Worm (Caenorhabditis elegans): ENCODE data around the gene F13E9.12.
A peak's percentile ranks its signal among the peaks of the same experiment; 100 is the strongest.

F13E9.12 gene

DNA sequence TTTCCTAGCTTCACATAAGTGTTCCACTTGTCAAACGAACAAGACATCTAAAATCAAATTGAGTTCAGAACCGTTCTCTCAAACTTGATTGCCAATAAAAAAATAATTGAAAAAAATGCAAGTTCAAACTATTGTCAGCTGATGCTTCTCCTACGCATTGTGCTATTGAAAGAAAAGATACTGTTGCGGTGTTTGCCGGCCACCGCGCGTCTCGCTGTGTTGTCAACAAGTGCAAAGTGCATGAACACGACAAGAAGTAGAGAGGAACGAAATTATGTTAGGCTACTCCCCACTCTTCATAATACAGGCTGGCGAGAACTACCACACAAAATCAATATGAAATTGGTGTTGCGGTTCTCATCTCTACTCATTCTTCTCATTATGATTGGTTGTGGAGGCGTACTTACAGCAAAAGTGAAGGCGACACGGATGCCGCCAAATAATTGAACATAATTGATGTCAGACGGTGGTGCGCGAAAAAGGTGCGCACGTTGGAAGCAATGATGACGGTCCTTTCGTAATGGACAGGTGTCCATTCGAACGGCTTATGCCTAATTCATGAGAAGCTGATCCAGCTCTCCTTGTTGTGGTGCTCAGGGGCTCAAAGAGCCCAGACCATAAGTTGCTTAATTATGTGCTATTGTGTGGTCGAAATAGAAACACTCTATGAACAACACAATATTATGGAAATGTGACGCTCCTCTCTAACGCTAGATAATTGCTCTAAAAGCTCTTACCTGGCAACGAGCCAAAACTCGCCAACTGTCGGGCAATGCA is 6.9 kb downstream of the F13E9.12 start:
- no peak for TF ChIP-seq dao-5 (tag; optimal IDR thresholded peaks at IDR 0.05)
- no peak for TF ChIP-seq him-1 (tag; optimal IDR thresholded peaks at IDR 0.05)
- TF ChIP-seq W03F9.2 (tag; optimal IDR thresholded peaks at IDR 0.05), result no peak

DNA sequence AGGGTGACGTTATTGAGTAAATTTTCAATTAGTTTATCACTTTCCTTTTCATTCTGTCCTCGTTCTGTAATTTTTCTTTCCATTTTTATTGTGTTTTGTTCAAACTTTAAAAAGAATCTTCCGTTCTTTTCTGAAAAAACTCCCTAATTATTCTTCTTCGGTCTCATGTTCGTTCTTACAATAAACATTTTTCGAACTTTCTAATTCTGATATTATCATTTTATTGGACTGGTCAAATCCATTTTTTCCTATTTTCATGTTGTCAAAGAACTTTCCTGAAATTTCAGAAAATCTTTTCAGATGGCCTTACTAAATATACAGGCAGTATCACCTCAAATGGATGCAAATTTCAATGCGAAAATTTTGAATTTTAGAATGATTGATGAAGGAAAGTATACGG is 10.4 kb downstream of the F13E9.12 start, which contains the start of gene nish-1:
Gene nish-1 (plus strand): TSS at position 301 of the 400 bp plus-strand sequence.
- no peak for TF ChIP-seq dao-5 (tag; optimal IDR thresholded peaks at IDR 0.05)
- TF ChIP-seq him-1 (tag; optimal IDR thresholded peaks at IDR 0.05), result no peak
- no peak for TF ChIP-seq W03F9.2 (tag; optimal IDR thresholded peaks at IDR 0.05)

ce11 chrIV:10861102-10861501 is 13.3 kb downstream of the F13E9.12 start, which contains the start of gene rbm-22:
rbm-22 (plus strand) TSS chrIV:10861402.
- no peak for TF ChIP-seq him-1 (tag; optimal IDR thresholded peaks at IDR 0.05)
- no peak for TF ChIP-seq dao-5 (tag; optimal IDR thresholded peaks at IDR 0.05)
- TF ChIP-seq W03F9.2 (tag; optimal IDR thresholded peaks at IDR 0.05), result no peak

DNA sequence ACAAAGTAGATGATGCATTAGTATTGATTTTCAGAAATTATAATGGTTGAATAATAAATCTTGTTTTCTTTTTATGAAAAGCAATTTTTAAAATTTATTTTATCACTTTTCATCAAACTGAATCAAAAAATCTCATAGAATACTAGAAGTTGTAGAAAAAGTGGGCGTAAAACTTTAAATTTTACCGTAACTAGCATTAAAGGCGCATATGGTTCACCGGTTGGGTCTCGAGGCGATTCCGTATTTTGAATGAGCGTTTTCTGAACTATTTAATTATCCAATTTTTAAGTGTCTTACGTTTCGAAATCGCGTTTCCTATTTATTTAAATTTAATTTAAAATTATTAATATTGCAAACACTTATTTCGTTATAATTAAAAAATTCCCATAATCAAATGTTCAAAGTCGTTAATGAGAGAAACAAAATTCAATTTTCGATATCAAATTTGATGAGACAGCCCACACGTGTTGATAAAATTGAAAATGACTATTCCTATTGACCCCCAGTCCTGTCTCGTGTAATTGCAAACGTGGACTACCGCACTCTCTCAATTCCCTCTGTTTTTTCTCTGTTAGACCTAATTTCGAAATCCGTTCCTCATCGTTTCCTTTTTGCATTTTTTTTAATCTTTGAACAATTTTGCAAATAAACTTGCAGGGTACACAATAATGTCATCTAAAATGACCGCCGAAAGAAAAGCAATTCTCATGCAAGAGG is 16.0 kb downstream of the F13E9.12 start, which contains the start of the genes T11G6.2 and hars-1:
Gene T11G6.2 (minus strand): TSS at position 197 of the 717 bp plus-strand sequence.
Gene hars-1 (plus strand): TSS at position 658 of the 717 bp plus-strand sequence.
- TF ChIP-seq W03F9.2 (tag; optimal IDR thresholded peaks at IDR 0.05) (peak; percentile 31), dao-5 (tag; optimal IDR thresholded peaks at IDR 0.05) (no peak)

DNA sequence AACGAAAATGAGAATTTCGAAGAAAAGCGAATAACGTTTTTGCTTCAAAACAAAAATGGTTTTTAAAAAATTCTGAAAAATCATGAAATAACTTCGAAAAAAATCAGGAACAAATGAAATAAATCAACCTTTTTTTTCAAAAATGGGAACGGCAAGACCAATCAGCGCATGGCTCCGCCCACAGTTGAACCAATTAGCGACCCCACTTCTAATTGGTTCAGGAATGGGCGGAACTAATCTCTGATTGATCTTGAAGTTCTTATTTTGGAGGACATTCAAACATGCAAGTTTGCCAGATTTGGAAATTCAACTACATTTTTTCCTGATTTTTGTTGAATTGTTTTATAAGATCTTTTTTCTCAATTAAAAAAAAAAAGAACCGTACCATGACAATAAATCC is 18.5 kb downstream of the F13E9.12 start:
- TF ChIP-seq dao-5 (tag; optimal IDR thresholded peaks at IDR 0.05) (no peak), W03F9.2 (tag; optimal IDR thresholded peaks at IDR 0.05) (no peak), him-1 (tag; optimal IDR thresholded peaks at IDR 0.05) (no peak)

DNA sequence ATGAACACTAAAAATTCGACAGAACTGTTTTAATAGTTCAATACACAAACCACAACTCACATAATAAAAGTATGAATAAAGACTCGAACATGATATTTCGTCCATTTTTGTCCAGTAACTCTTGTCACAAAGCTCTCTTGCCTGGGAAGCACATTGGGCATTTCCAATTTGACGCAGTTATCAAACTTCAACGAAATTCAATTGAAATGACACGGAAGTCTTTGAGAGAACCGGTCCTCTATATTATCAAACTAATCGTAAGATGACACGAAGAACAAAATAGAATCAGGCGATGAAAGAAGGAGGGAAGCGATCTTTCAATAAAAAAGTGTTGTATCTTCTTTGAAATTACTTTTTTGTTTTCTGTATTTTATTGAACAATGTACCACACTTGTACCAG is 19.4 kb downstream of the F13E9.12 start, which contains the start of gene T11G6.3:
Gene T11G6.3 (minus strand): TSS at position 189 of the 400 bp plus-strand sequence.
- TF ChIP-seq him-1 (tag; optimal IDR thresholded peaks at IDR 0.05) (no peak), dao-5 (tag; optimal IDR thresholded peaks at IDR 0.05) (no peak), W03F9.2 (tag; optimal IDR thresholded peaks at IDR 0.05) (no peak)

DNA sequence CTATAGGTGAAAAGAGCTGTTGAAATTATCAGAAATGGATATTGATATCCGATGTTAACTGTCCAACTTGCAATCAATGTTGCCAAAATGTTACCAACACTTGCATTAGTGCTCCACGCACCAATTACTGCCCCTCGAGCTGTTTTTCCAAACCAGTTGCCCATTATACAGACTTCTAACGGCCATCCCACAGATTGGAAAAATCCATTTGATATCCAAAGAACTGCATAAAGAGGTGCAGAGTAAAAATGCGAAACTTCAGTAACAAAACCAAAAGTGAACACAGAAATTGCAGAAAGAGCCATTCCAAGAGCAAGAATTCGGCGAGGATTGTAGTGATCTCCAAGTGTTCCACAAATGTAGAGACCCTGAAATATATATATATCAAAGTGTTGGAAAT is 20.4 kb downstream of the F13E9.12 start:
- no peak for TF ChIP-seq him-1 (tag; optimal IDR thresholded peaks at IDR 0.05)
- TF ChIP-seq dao-5 (tag; optimal IDR thresholded peaks at IDR 0.05), result no peak
- no peak for TF ChIP-seq W03F9.2 (tag; optimal IDR thresholded peaks at IDR 0.05)

ce11 chrIV:10852403-10852802 is 22.0 kb downstream of the F13E9.12 start:
- TF ChIP-seq W03F9.2 (tag; optimal IDR thresholded peaks at IDR 0.05) (no peak), him-1 (tag; optimal IDR thresholded peaks at IDR 0.05) (no peak), dao-5 (tag; optimal IDR thresholded peaks at IDR 0.05) (no peak)

- no peak for TF ChIP-seq W03F9.2 (tag; optimal IDR thresholded peaks at IDR 0.05)
- no peak for TF ChIP-seq him-1 (tag; optimal IDR thresholded peaks at IDR 0.05)
- TF ChIP-seq dao-5 (tag; optimal IDR thresholded peaks at IDR 0.05), result no peak
Measured at ce11 chrIV:10851833-10852232, 22.6 kb downstream of the F13E9.12 start, which contains the start of gene T11G6.4. T11G6.4 (minus strand) TSS chrIV:10851933.

ce11 chrIV:10851136-10851535 is 23.3 kb downstream of the F13E9.12 start:
- no peak for TF ChIP-seq W03F9.2 (tag; optimal IDR thresholded peaks at IDR 0.05)

- TF ChIP-seq him-1 (tag; optimal IDR thresholded peaks at IDR 0.05) (no peak), W03F9.2 (tag; optimal IDR thresholded peaks at IDR 0.05) (no peak), dao-5 (tag; optimal IDR thresholded peaks at IDR 0.05) (no peak)
Measured at ce11 chrIV:10842705-10843364, 31.6 kb downstream of the F13E9.12 start, which contains the start of gene T11G6.5. T11G6.5 (minus strand) TSS chrIV:10842755.

- no peak for TF ChIP-seq dao-5 (tag; optimal IDR thresholded peaks at IDR 0.05)
- TF ChIP-seq him-1 (tag; optimal IDR thresholded peaks at IDR 0.05), result no peak
- no peak for TF ChIP-seq W03F9.2 (tag; optimal IDR thresholded peaks at IDR 0.05)
Measured at ce11 chrIV:10842232-10842631, 32.2 kb downstream of the F13E9.12 start.

ce11 chrIV:10832148-10832547 is 42.3 kb downstream of the F13E9.12 start, which contains the start of gene best-15:
best-15 (minus strand) TSS chrIV:10832248.
- no peak for TF ChIP-seq W03F9.2 (tag; optimal IDR thresholded peaks at IDR 0.05)
- no peak for TF ChIP-seq dao-5 (tag; optimal IDR thresholded peaks at IDR 0.05)
- no peak for TF ChIP-seq him-1 (tag; optimal IDR thresholded peaks at IDR 0.05)
